Fruit fly (Drosophila melanogaster): ENCODE measurements around the gene CG14823.

CG14823 gene

dm6 chr3L:7094548-7095072 lies 28.5 kb downstream of the CG14823 start, which contains the start of gene form3 (continued):
- peak; percentile 39; the same call in 1 of the 4 replicates for TF ChIP-seq chinmo (GFP tag; IDR thresholded peaks at IDR 0.05; ENCODE audit: partially characterized antibody)
- TF ChIP-seq amos (GFP tag; IDR thresholded peaks at IDR 0.05; ENCODE audit: partially characterized antibody): peak; percentile 33; the same call in 1 of the 2 replicates
- peak; percentile 25; the same call in 1 of the 2 replicates for TF ChIP-seq slbo (GFP tag; IDR thresholded peaks at IDR 0.05)
- TF ChIP-seq twi (tag; optimal IDR thresholded peaks at IDR 0.05): no peak
- TF ChIP-seq nerfin-1 (tag; optimal IDR thresholded peaks at IDR 0.05): no peak
- no peak for TF ChIP-seq yki (optimal IDR thresholded peaks at IDR 0.05)
- TF ChIP-seq cwo (GFP tag; optimal IDR thresholded peaks at IDR 0.05): no peak
- no peak for TF ChIP-seq psq (GFP tag; optimal IDR thresholded peaks at IDR 0.05)
- TF ChIP-seq CG42726 (GFP tag; IDR thresholded peaks at IDR 0.05; ENCODE audit: partially characterized antibody): peak; percentile 63; the same call in 1 of the 2 replicates
- TF ChIP-seq gt (GFP tag; IDR thresholded peaks at IDR 0.05): no peak
- no peak for TF ChIP-seq CG1832 (GFP tag; optimal IDR thresholded peaks at IDR 0.05)
- TF ChIP-seq Nf-YC (tag; optimal IDR thresholded peaks at IDR 0.05): no peak
- TF ChIP-seq tap (tag; optimal IDR thresholded peaks at IDR 0.05): no peak
- TF ChIP-seq gfzf (GFP tag; optimal IDR thresholded peaks at IDR 0.05): no peak
- TF ChIP-seq pita (GFP tag; optimal IDR thresholded peaks at IDR 0.05): no peak
- no peak for TF ChIP-seq Adf1 (GFP tag; IDR thresholded peaks at IDR 0.05)
- TF ChIP-seq pnt (GFP tag; optimal IDR thresholded peaks at IDR 0.05): no peak
- peak; percentile 98 for TF ChIP-seq CG15514 (GFP tag; optimal IDR thresholded peaks at IDR 0.05)
- TF ChIP-seq CG31441 (GFP tag; IDR thresholded peaks at IDR 0.05): no peak
- TF ChIP-seq Hsf (GFP tag; optimal IDR thresholded peaks at IDR 0.05): no peak
- TF ChIP-seq E2f2 (GFP tag; IDR thresholded peaks at IDR 0.05): no peak
- TF ChIP-seq sob (GFP tag; IDR thresholded peaks at IDR 0.05): peak; percentile 24; the same call in 1 of the 2 replicates
- no peak for TF ChIP-seq Elba2 (GFP tag; optimal IDR thresholded peaks at IDR 0.05)
- no peak for TF ChIP-seq BEAF-32 (GFP tag; optimal IDR thresholded peaks at IDR 0.05)
- TF ChIP-seq CG2678 (tag; optimal IDR thresholded peaks at IDR 0.05): no peak
- no peak for TF ChIP-seq CrebB (tag; optimal IDR thresholded peaks at IDR 0.05)
- TF ChIP-seq Oli (tag; optimal IDR thresholded peaks at IDR 0.05): no peak
- TF ChIP-seq vfl (GFP tag; optimal IDR thresholded peaks at IDR 0.05): no peak
- no peak for TF ChIP-seq gsb-n (tag; optimal IDR thresholded peaks at IDR 0.05)
- TF ChIP-seq ind (GFP tag; optimal IDR thresholded peaks at IDR 0.05): no peak
- peak; percentile 28; the same call in 1 of the 3 replicates for TF ChIP-seq sr (GFP tag; IDR thresholded peaks at IDR 0.05)
- TF ChIP-seq CG2889 (GFP tag; IDR thresholded peaks at IDR 0.05): no peak
- TF ChIP-seq Drgx (GFP tag; IDR thresholded peaks at IDR 0.05): no peak
- TF ChIP-seq CG17328 (GFP tag; IDR thresholded peaks at IDR 0.05): no peak
- no peak for TF ChIP-seq CG14014 (GFP tag; IDR thresholded peaks at IDR 0.05)
- TF ChIP-seq CG6854 (GFP tag; optimal IDR thresholded peaks at IDR 0.05): no peak
- no peak for TF ChIP-seq klu (GFP tag; IDR thresholded peaks at IDR 0.05)
- no peak for TF ChIP-seq CG17361 (GFP tag; IDR thresholded peaks at IDR 0.05)
- no peak for TF ChIP-seq H15 (GFP tag; IDR thresholded peaks at IDR 0.05)
- TF ChIP-seq CG11695 (GFP tag; IDR thresholded peaks at IDR 0.05): no peak
- no peak for TF ChIP-seq wdn (GFP tag; IDR thresholded peaks at IDR 0.05)
- TF ChIP-seq ara (GFP tag; IDR thresholded peaks at IDR 0.05): no peak
- TF ChIP-seq NC2α (GFP tag; optimal IDR thresholded peaks at IDR 0.05): no peak
- no peak for TF ChIP-seq kni (GFP tag; optimal IDR thresholded peaks at IDR 0.05)
- no peak for TF ChIP-seq CG4820 (GFP tag; optimal IDR thresholded peaks at IDR 0.05)
- peak; percentile 18; the same call in 1 of the 2 replicates for TF ChIP-seq CG5953 (GFP tag; IDR thresholded peaks at IDR 0.05)
- TF ChIP-seq CG9215 (GFP tag; IDR thresholded peaks at IDR 0.05): no peak
- TF ChIP-seq CG15479 (GFP tag; optimal IDR thresholded peaks at IDR 0.05): no peak
- no peak for TF ChIP-seq CG11560 (tag; IDR thresholded peaks at IDR 0.05)
- no peak for TF ChIP-seq eyg (GFP tag; optimal IDR thresholded peaks at IDR 0.05)
- TF ChIP-seq CG8281 (tag; optimal IDR thresholded peaks at IDR 0.05): no peak
- no peak for TF ChIP-seq sisA (GFP tag; IDR thresholded peaks at IDR 0.05)

Measured in whole organism, embryonic.